Worm (Caenorhabditis elegans) whole organism, L4 larva: ENCODE results near the gene F26F2.3.

Source experiments
- D1046.2 ChIP-seq: fragments of 200-800 bp; sonication (Bioruptor generic); IDR thresholded peaks from 2 replicates; pipeline ENCODE4 v1.3.6; 2022; ENCODE audit warnings: missing genetic modification characterization, missing compliant biosample characterization
- F10B5.3 ChIP-seq: sonication (generic microtip); optimal IDR thresholded peaks from 2 replicates; lab custom pipeline; 2016; ENCODE audit warnings: mild to moderate bottlenecking, missing genetic modification characterization, missing compliant biosample characterization
- F44E2.7 ChIP-seq: fragments of 200-800 bp; sonication (Bioruptor generic); IDR thresholded peaks from 2 replicates; pipeline ENCODE4 v2.1.2; 2022; ENCODE audit warnings: missing genetic modification characterization, missing compliant biosample characterization
- R02D3.7 ChIP-seq: fragments of 150-350 bp; sonication (generic microtip); optimal IDR thresholded peaks from 3 replicates; lab custom pipeline; 2014; ENCODE audit warnings: missing biosample characterization, missing genetic modification characterization
- Y75B8A.6 ChIP-seq: fragments of 200-800 bp; sonication (Bioruptor generic); IDR thresholded peaks from 2 replicates; pipeline ENCODE4 v1.3.6; 2022; ENCODE audit warnings: missing genetic modification reagents, missing genetic modification characterization, missing compliant biosample characterization
- ZK337.2 ChIP-seq: fragments of 200-800 bp; sonication (Bioruptor generic); IDR thresholded peaks from 2 replicates; pipeline ENCODE4 v1.3.6; 2022; ENCODE audit warnings: missing genetic modification reagents, missing genetic modification characterization, missing compliant biosample characterization
- aha-1 ChIP-seq: fragments of 150-350 bp; peaks from one replicate; lab custom pipeline; 2014; ENCODE audit warnings: missing biosample characterization, missing genetic modification characterization
- aly-2 ChIP-seq: sonication (generic microtip); optimal IDR thresholded peaks from 2 replicates; lab custom pipeline; 2018; ENCODE audit warnings: missing biosample characterization, missing genetic modification characterization
- ama-1 ChIP-seq: fragments of 150-350 bp; optimal IDR thresholded peaks from 2 replicates; lab custom pipeline; 2014; ENCODE audit warnings: inconsistent platforms, mixed read lengths
- attf-4 ChIP-seq: sonication (generic microtip); optimal IDR thresholded peaks from 3 replicates; lab custom pipeline; 2017; ENCODE audit warnings: missing biosample characterization, missing genetic modification characterization
- ceh-20 ChIP-seq: fragments of 200-800 bp; sonication (Bioruptor generic); IDR thresholded peaks from 2 replicates; pipeline ENCODE4 v1.3.6; 2022; ENCODE audit warnings: missing genetic modification reagents, missing genetic modification characterization, missing compliant biosample characterization
- ceh-28 ChIP-seq: fragments of 150-350 bp; optimal IDR thresholded peaks from 2 replicates; lab custom pipeline; 2014; ENCODE audit warnings: missing biosample characterization, missing genetic modification reagents, missing genetic modification characterization
- daf-16 ChIP-seq, 3 experiments: sonication (generic microtip); optimal IDR thresholded peaks; 2 replicates each; lab custom pipeline; 2016 to 2017; ENCODE audit warnings: missing genetic modification characterization in 3 of 3, missing genetic modification reagents in 3 of 3, mild to moderate bottlenecking in 2 of 3, missing compliant biosample characterization in 2 of 3, missing biosample characterization in 1 of 3, moderate library complexity in 1 of 3
- daf-19 ChIP-seq: fragments of 200-800 bp; sonication (Bioruptor generic); conservative IDR thresholded peaks from 2 replicates; pipeline ENCODE4 v1.3.6; 2022; ENCODE audit warnings: missing genetic modification characterization, missing compliant biosample characterization
- dmd-6 ChIP-seq: fragments of 200-800 bp; sonication (Bioruptor generic); IDR thresholded peaks from 2 replicates; pipeline ENCODE4 v1.3.6; 2022; ENCODE audit warnings: missing genetic modification reagents, missing genetic modification characterization, missing compliant biosample characterization
- egl-27 ChIP-seq: sonication (generic microtip); optimal IDR thresholded peaks from 3 replicates; lab custom pipeline; 2017; ENCODE audit warnings: missing biosample characterization, missing genetic modification reagents, missing genetic modification characterization
- hlh-11 ChIP-seq: fragments of 200-800 bp; sonication (Bioruptor generic); optimal IDR thresholded peaks from 2 replicates; lab custom pipeline; 2018; ENCODE audit warnings: mild to moderate bottlenecking, missing genetic modification characterization, missing compliant biosample characterization
- hlh-30 ChIP-seq: sonication (generic microtip); optimal IDR thresholded peaks from 2 replicates; lab custom pipeline; 2017; ENCODE audit warnings: antibody characterized with exemption, mild to moderate bottlenecking, missing genetic modification characterization, missing compliant biosample characterization; ENCODE audit not compliant: insufficient read depth
- hmg-1.1 ChIP-seq: fragments of 200-800 bp; sonication (Bioruptor generic); IDR thresholded peaks from 2 replicates; pipeline ENCODE4 v1.3.6; 2022; ENCODE audit warnings: missing genetic modification reagents, missing genetic modification characterization, missing compliant biosample characterization
- lin-1 ChIP-seq: fragments of 200-800 bp; sonication (Bioruptor generic); IDR thresholded peaks from 2 replicates; pipeline ENCODE4 v1.3.6; 2022; ENCODE audit warnings: missing genetic modification reagents, missing genetic modification characterization, missing compliant biosample characterization
- lin-13 ChIP-seq: fragments of 150-350 bp; optimal IDR thresholded peaks from 2 replicates; lab custom pipeline; 2014; ENCODE audit warnings: missing biosample characterization, missing genetic modification reagents, missing genetic modification characterization
- lin-29 ChIP-seq: fragments of 200-800 bp; sonication (Bioruptor generic); IDR thresholded peaks from 2 replicates; pipeline ENCODE4 v1.3.6; 2022; ENCODE audit warnings: missing genetic modification reagents, missing genetic modification characterization, missing compliant biosample characterization
- lin-38 ChIP-seq: fragments of 200-800 bp; sonication (Bioruptor generic); IDR thresholded peaks from 2 replicates; pipeline ENCODE4 v1.3.6; 2022; ENCODE audit warnings: missing genetic modification reagents, missing genetic modification characterization, missing compliant biosample characterization
- lin-39 ChIP-seq: fragments of 150-350 bp; optimal IDR thresholded peaks from 2 replicates; lab custom pipeline; 2014; ENCODE audit warnings: missing biosample characterization, missing genetic modification reagents, missing genetic modification characterization
- mdl-1 ChIP-seq, 2 experiments: fragments of 150-350 bp in 1 of 2; sonication (generic microtip) in 1 of 2; optimal IDR thresholded peaks; 2 replicates each; lab custom pipeline; 2014 to 2017; ENCODE audit warnings: missing biosample characterization in 2 of 2, missing genetic modification characterization in 2 of 2
- mdt-29 ChIP-seq: fragments of 200-800 bp; sonication (Bioruptor generic); IDR thresholded peaks from 2 replicates; pipeline ENCODE4 v1.3.6; 2022; ENCODE audit warnings: missing genetic modification reagents, missing genetic modification characterization, missing compliant biosample characterization
- mep-1 ChIP-seq: fragments of 150-350 bp; sonication (generic microtip); optimal IDR thresholded peaks from 3 replicates; lab custom pipeline; 2014; ENCODE audit warnings: missing biosample characterization, missing genetic modification characterization
- mes-2 ChIP-seq: sonication (generic microtip); optimal IDR thresholded peaks from 2 replicates; lab custom pipeline; 2016; ENCODE audit warnings: missing genotype, mild to moderate bottlenecking, missing genetic modification characterization, missing compliant biosample characterization; ENCODE audit not compliant: poor library complexity, severe bottlenecking
- nhr-10 ChIP-seq: fragments of 150-350 bp; optimal IDR thresholded peaks from 2 replicates; lab custom pipeline; 2014; ENCODE audit warnings: missing biosample characterization, missing genetic modification characterization
- nhr-102 ChIP-seq: sonication (generic microtip); optimal IDR thresholded peaks from 2 replicates; lab custom pipeline; 2016; ENCODE audit warnings: mild to moderate bottlenecking, missing genetic modification characterization, moderate library complexity, missing compliant biosample characterization
- nhr-25 ChIP-seq: sonication (generic microtip); optimal IDR thresholded peaks from 2 replicates; lab custom pipeline; 2017; ENCODE audit warnings: missing genetic modification characterization, mild to moderate bottlenecking, missing compliant biosample characterization, antibody characterized with exemption, moderate library complexity, borderline replicate concordance; ENCODE audit not compliant: insufficient read depth
- nhr-41 ChIP-seq: fragments of 200-800 bp; sonication (Bioruptor generic); IDR thresholded peaks from 2 replicates; pipeline ENCODE4 v1.3.6; 2022; ENCODE audit warnings: missing genetic modification reagents, missing genetic modification characterization, missing compliant biosample characterization
- nhr-48 ChIP-seq: sonication (generic microtip); optimal IDR thresholded peaks from 2 replicates; lab custom pipeline; 2016; ENCODE audit warnings: mild to moderate bottlenecking, missing genetic modification characterization, missing compliant biosample characterization
- nhr-6 ChIP-seq: fragments of 150-350 bp; optimal IDR thresholded peaks from 2 replicates; lab custom pipeline; 2014; ENCODE audit warnings: missing biosample characterization, missing genetic modification characterization
- nhr-76 ChIP-seq: fragments of 150-350 bp; optimal IDR thresholded peaks from 2 replicates; lab custom pipeline; 2014; ENCODE audit warnings: missing biosample characterization, missing genetic modification characterization
- nhr-77 ChIP-seq: fragments of 150-350 bp; optimal IDR thresholded peaks from 2 replicates; lab custom pipeline; 2014; ENCODE audit warnings: missing biosample characterization, missing genetic modification characterization
- pha-4 ChIP-seq, 2 experiments: fragments of 150-350 bp in 1 of 2; fragments of 200-800 bp in 1 of 2; sonication (Bioruptor generic) in 1 of 2; IDR thresholded peaks in 1 of 2; optimal IDR thresholded peaks in 1 of 2; 2 replicates each; pipeline versions ENCODE4 v1.3.6 to Lab custom; 2014 to 2022; ENCODE audit warnings: missing genetic modification characterization in 2 of 2, missing genetic modification reagents in 2 of 2, missing biosample characterization in 1 of 2, missing compliant biosample characterization in 1 of 2
- php-3 ChIP-seq: fragments of 200-800 bp; sonication (Bioruptor generic); IDR thresholded peaks from 2 replicates; pipeline ENCODE4 v1.3.6; 2022; ENCODE audit warnings: missing genetic modification reagents, missing genetic modification characterization, missing compliant biosample characterization
- pqm-1 ChIP-seq: sonication (generic microtip); optimal IDR thresholded peaks from 2 replicates; lab custom pipeline; 2017; ENCODE audit warnings: missing biosample characterization, missing genetic modification characterization
- rbr-2 ChIP-seq: sonication (generic microtip); optimal IDR thresholded peaks from 2 replicates; lab custom pipeline; 2016; ENCODE audit warnings: missing genotype, missing genetic modification characterization, missing compliant biosample characterization
- sdz-12 ChIP-seq: fragments of 200-800 bp; sonication (Bioruptor generic); optimal IDR thresholded peaks from 2 replicates; lab custom pipeline; 2018; ENCODE audit warnings: mild to moderate bottlenecking, missing genetic modification characterization, missing compliant biosample characterization
- snpc-1.2 ChIP-seq: fragments of 200-800 bp; sonication (Bioruptor generic); IDR thresholded peaks from 2 replicates; pipeline ENCODE4 v1.3.6; 2022; ENCODE audit warnings: missing genetic modification reagents, missing genetic modification characterization, missing compliant biosample characterization
- spr-1 ChIP-seq: sonication (generic microtip); optimal IDR thresholded peaks from 2 replicates; lab custom pipeline; 2016; ENCODE audit warnings: mild to moderate bottlenecking, missing genetic modification characterization, missing compliant biosample characterization
- tag-97 ChIP-seq: fragments of 200-800 bp; sonication (Bioruptor generic); IDR thresholded peaks from 2 replicates; pipeline ENCODE4 v1.3.6; 2022; ENCODE audit warnings: missing genetic modification characterization, missing compliant biosample characterization
- tra-1 ChIP-seq: fragments of 200-800 bp; sonication (Bioruptor generic); IDR thresholded peaks from 2 replicates; pipeline ENCODE4 v1.3.6; 2022; ENCODE audit warnings: missing genetic modification reagents, missing genetic modification characterization, missing compliant biosample characterization
- zfp-2 ChIP-seq: sonication (generic microtip); optimal IDR thresholded peaks from 2 replicates; lab custom pipeline; 2016; ENCODE audit warnings: mild to moderate bottlenecking, missing genetic modification characterization, missing compliant biosample characterization
- zfp-3 ChIP-seq: fragments of 200-800 bp; sonication (Bioruptor generic); conservative IDR thresholded peaks from 2 replicates; pipeline ENCODE4 v1.3.6; 2022; ENCODE audit warnings: missing genetic modification reagents, missing genetic modification characterization, missing compliant biosample characterization
- zip-11 ChIP-seq: fragments of 200-800 bp; sonication (Bioruptor generic); IDR thresholded peaks from 2 replicates; pipeline ENCODE4 v1.3.6; 2022; ENCODE audit warnings: missing genetic modification characterization, missing compliant biosample characterization
- ztf-11 ChIP-seq: fragments of 150-350 bp; optimal IDR thresholded peaks from 2 replicates; lab custom pipeline; 2014; ENCODE audit warnings: missing biosample characterization, missing genetic modification characterization
- ztf-7 ChIP-seq: fragments of 150-350 bp; optimal IDR thresholded peaks from 2 replicates; lab custom pipeline; 2014; ENCODE audit warnings: missing biosample characterization, missing genetic modification characterization

Gene F26F2.3

ce11 chrV:20580511-20581040 is 14.2 kb upstream of the F26F2.3 start, which contains the start of gene F26F2.7 (continued):
- no peak for TF ChIP-seq tag-97 (GFP tag; lab: Robert Waterston, UW)
- TF ChIP-seq lin-13: peak; percentile 68
- TF ChIP-seq zfp-3: no peak
- TF ChIP-seq nhr-6 (tag; lab: Kevin White, UChicago): peak; percentile 21
- TF ChIP-seq aha-1 (tag; lab: Kevin White, UChicago): no peak
- peak; percentile 19 to 81 for TF ChIP-seq mdl-1 (tag; optimal IDR thresholded peaks at IDR 0.05; lab: Kevin White, UChicago)
- no peak for TF ChIP-seq nhr-10 (tag; lab: Kevin White, UChicago)
- TF ChIP-seq ama-1: no peak
- no peak; the same call in 1 of the 2 replicates for TF ChIP-seq tra-1
- TF ChIP-seq dmd-6 (GFP tag; lab: Robert Waterston, UW): peak; percentile 83
- TF ChIP-seq hlh-11 (tag; lab: Kevin White, UChicago): peak; percentile 95
- TF ChIP-seq nhr-25: no peak
- no peak for TF ChIP-seq lin-38 (GFP tag; lab: Robert Waterston, UW)
- peak; percentile 25 for TF ChIP-seq pqm-1 (tag; lab: Kevin White, UChicago)
- no peak for TF ChIP-seq mep-1 (tag; lab: Kevin White, UChicago)
- peak; percentile 75; the same call in 1 of the 2 replicates for TF ChIP-seq mdt-29 (GFP tag; lab: Robert Waterston, UW)
- TF ChIP-seq lin-39 (tag; lab: Kevin White, UChicago): no peak
- TF ChIP-seq lin-29 (GFP tag; lab: Robert Waterston, UW): no peak
- peak; percentile 17 to 37 for TF ChIP-seq daf-16 (GFP tag; optimal IDR thresholded peaks at IDR 0.05; lab: Kevin White, UChicago)
- no peak for TF ChIP-seq daf-16 (tag; optimal IDR thresholded peaks at IDR 0.05; lab: Kevin White, UChicago)
- no peak for TF ChIP-seq snpc-1.2 (GFP tag; lab: Robert Waterston, UW)
- TF ChIP-seq F10B5.3 (tag; lab: Kevin White, UChicago): peak; percentile 68
- TF ChIP-seq hmg-1.1 (GFP tag; lab: Robert Waterston, UW): peak; percentile 84
- peak; percentile 98 for TF ChIP-seq hlh-30 (tag; lab: Kevin White, UChicago)
- TF ChIP-seq nhr-41 (GFP tag; lab: Robert Waterston, UW): no peak
- TF ChIP-seq ceh-20: peak; percentile 94
- no peak for TF ChIP-seq R02D3.7
- no peak for TF ChIP-seq ztf-7 (tag; lab: Kevin White, UChicago)
- no peak for TF ChIP-seq attf-4
- TF ChIP-seq pha-4 (GFP tag; IDR thresholded peaks at IDR 0.05; lab: Robert Waterston, UW): peak; percentile 77
- TF ChIP-seq pha-4 (tag; optimal IDR thresholded peaks at IDR 0.05; lab: Kevin White, UChicago): no peak
- no peak for TF ChIP-seq ztf-11 (tag; lab: Kevin White, UChicago)
- TF ChIP-seq nhr-48 (tag; lab: Kevin White, UChicago): peak; percentile 56
- 0 out of 2 replicates have a peak, but pooled peaks have one; percentile 47 for TF ChIP-seq F44E2.7 (GFP tag; lab: Robert Waterston, UW)
- TF ChIP-seq zip-11 (GFP tag; lab: Robert Waterston, UW): no peak
- peak; percentile 92; the same call in 1 of the 2 replicates for TF ChIP-seq php-3 (GFP tag; lab: Robert Waterston, UW)
- peak; percentile 84 for TF ChIP-seq rbr-2 (tag; lab: Kevin White, UChicago)
- peak; percentile 72 for TF ChIP-seq nhr-77 (tag; lab: Kevin White, UChicago)
- no peak for TF ChIP-seq ZK337.2 (GFP tag; lab: Robert Waterston, UW)
- no peak for TF ChIP-seq nhr-76 (tag; lab: Kevin White, UChicago)
- no peak for TF ChIP-seq Y75B8A.6 (GFP tag; lab: Robert Waterston, UW)
- peak; percentile 88 for TF ChIP-seq mes-2 (tag; lab: Kevin White, UChicago)
- TF ChIP-seq lin-1 (GFP tag; lab: Robert Waterston, UW): peak; percentile 65; the same call in 1 of the 2 replicates
- no peak for TF ChIP-seq sdz-12 (GFP tag; lab: Kevin White, UChicago)
- TF ChIP-seq daf-19 (GFP tag; lab: Robert Waterston, UW): no peak
- TF ChIP-seq spr-1 (tag; lab: Kevin White, UChicago): peak; percentile 70
- TF ChIP-seq zfp-2 (tag; lab: Kevin White, UChicago): no peak
- TF ChIP-seq egl-27 (tag; lab: Kevin White, UChicago): no peak
- TF ChIP-seq ceh-28 (tag; lab: Kevin White, UChicago): no peak
- no peak for TF ChIP-seq D1046.2 (GFP tag; lab: Robert Waterston, UW)
- no peak for TF ChIP-seq aly-2 (tag; lab: Kevin White, UChicago)
- peak; percentile 79 for TF ChIP-seq nhr-102 (tag; lab: Kevin White, UChicago)
